Worm (Caenorhabditis elegans) whole organism, L3 larva: ENCODE data around the gene sir-2.3.

Source experiments
- ZK546.5 ChIP-seq: sonication (generic microtip); optimal IDR thresholded peaks from 2 replicates; lab custom pipeline; 2017; ENCODE audit warnings: missing biosample characterization, missing genetic modification characterization
- ceh-16 ChIP-seq: sonication (generic microtip); optimal IDR thresholded peaks from 2 replicates; lab custom pipeline; 2017; ENCODE audit warnings: missing biosample characterization, missing genetic modification characterization
- ceh-28 ChIP-seq: fragments of 150-350 bp; optimal IDR thresholded peaks from 2 replicates; lab custom pipeline; 2014; ENCODE audit warnings: missing biosample characterization, missing genetic modification reagents, missing genetic modification characterization
- ceh-9 ChIP-seq: sonication (generic microtip); optimal IDR thresholded peaks from 2 replicates; lab custom pipeline; 2018; ENCODE audit warnings: missing biosample characterization, missing genetic modification characterization
- daf-12 ChIP-seq: fragments of 150-350 bp; optimal IDR thresholded peaks from 2 replicates; lab custom pipeline; 2014; ENCODE audit warnings: missing biosample characterization, missing genetic modification reagents, missing genetic modification characterization
- egl-27 ChIP-seq: sonication (generic microtip); optimal IDR thresholded peaks from 4 replicates; lab custom pipeline; 2017; ENCODE audit warnings: missing biosample characterization, missing genetic modification reagents, missing genetic modification characterization
- elt-1 ChIP-seq: fragments of 150-350 bp; optimal IDR thresholded peaks from 2 replicates; lab custom pipeline; 2014; ENCODE audit warnings: missing biosample characterization, missing genetic modification characterization
- elt-2 ChIP-seq: sonication (generic microtip); optimal IDR thresholded peaks from 2 replicates; lab custom pipeline; 2016; ENCODE audit warnings: missing genetic modification reagents, mild to moderate bottlenecking, missing genetic modification characterization, missing compliant biosample characterization
- elt-3 ChIP-seq, 3 experiments: fragments of 150-350 bp in 1 of 3; sonication (generic microtip) in 2 of 3; optimal IDR thresholded peaks; 2 replicates in 2 of 3; 4 replicates in 1 of 3; lab custom pipeline; 2014 to 2017; ENCODE audit warnings: missing biosample characterization in 3 of 3, missing genetic modification characterization in 3 of 3
- eor-1 ChIP-seq, 2 experiments: fragments of 150-350 bp; optimal IDR thresholded peaks; 2 replicates each; lab custom pipeline; 2014 to 2018; ENCODE audit warnings: missing biosample characterization in 2 of 2, missing genetic modification characterization in 2 of 2
- fkh-10 ChIP-seq: sonication (generic microtip); optimal IDR thresholded peaks from 2 replicates; lab custom pipeline; 2017; ENCODE audit warnings: missing biosample characterization, missing genetic modification reagents, missing genetic modification characterization
- hmg-11 ChIP-seq: sonication (generic microtip); optimal IDR thresholded peaks from 2 replicates; lab custom pipeline; 2016; ENCODE audit warnings: missing genetic modification characterization, missing compliant biosample characterization
- jun-1 ChIP-seq: fragments of 150-350 bp; optimal IDR thresholded peaks from 2 replicates; lab custom pipeline; 2014; ENCODE audit warnings: missing biosample characterization, missing genetic modification reagents, missing genetic modification characterization
- lin-15B ChIP-seq: fragments of 150-350 bp; optimal IDR thresholded peaks from 2 replicates; lab custom pipeline; 2014; ENCODE audit warnings: missing biosample characterization, missing genetic modification characterization
- lin-39 ChIP-seq: fragments of 150-350 bp; optimal IDR thresholded peaks from 2 replicates; lab custom pipeline; 2018; ENCODE audit warnings: missing biosample characterization, missing genetic modification reagents, missing genetic modification characterization
- mdl-1 ChIP-seq: fragments of 150-350 bp; optimal IDR thresholded peaks from 2 replicates; lab custom pipeline; 2014; ENCODE audit warnings: missing biosample characterization, missing genetic modification characterization
- mml-1 ChIP-seq: fragments of 150-350 bp; sonication (generic microtip); optimal IDR thresholded peaks from 3 replicates; lab custom pipeline; 2014; ENCODE audit warnings: missing biosample characterization, missing genetic modification characterization
- nfya-1 ChIP-seq: sonication (generic microtip); optimal IDR thresholded peaks from 2 replicates; lab custom pipeline; 2017; ENCODE audit warnings: missing genetic modification characterization, mild to moderate bottlenecking, missing compliant biosample characterization, antibody characterized with exemption, moderate library complexity; ENCODE audit not compliant: insufficient read depth
- nhr-11 ChIP-seq: fragments of 150-350 bp; optimal IDR thresholded peaks from 2 replicates; lab custom pipeline; 2014; ENCODE audit warnings: missing biosample characterization, missing genetic modification characterization
- nhr-237 ChIP-seq: fragments of 150-350 bp; optimal IDR thresholded peaks from 2 replicates; lab custom pipeline; 2014; ENCODE audit warnings: missing biosample characterization, missing genetic modification characterization
- nhr-25 ChIP-seq: sonication (generic microtip); optimal IDR thresholded peaks from 2 replicates; lab custom pipeline; 2017; ENCODE audit warnings: missing biosample characterization, missing genetic modification characterization
- nhr-28 ChIP-seq: fragments of 150-350 bp; optimal IDR thresholded peaks from 2 replicates; lab custom pipeline; 2014; ENCODE audit warnings: missing biosample characterization, missing genetic modification characterization
- nhr-43 ChIP-seq: sonication (generic microtip); optimal IDR thresholded peaks from 2 replicates; lab custom pipeline; 2016; ENCODE audit warnings: mild to moderate bottlenecking, missing genetic modification characterization, missing compliant biosample characterization; ENCODE audit not compliant: poor library complexity, severe bottlenecking
- pha-4 ChIP-seq: fragments of 150-350 bp; optimal IDR thresholded peaks from 2 replicates; lab custom pipeline; 2014; ENCODE audit warnings: missing biosample characterization, missing genetic modification reagents, missing genetic modification characterization
- pqm-1 ChIP-seq: fragments of 150-350 bp; optimal IDR thresholded peaks from 2 replicates; lab custom pipeline; 2017; ENCODE audit warnings: missing biosample characterization, missing genetic modification characterization, inconsistent platforms
- sea-2 ChIP-seq: fragments of 150-350 bp; sonication (generic microtip); optimal IDR thresholded peaks from 4 replicates; lab custom pipeline; 2014; ENCODE audit warnings: missing biosample characterization, missing genetic modification reagents, missing genetic modification characterization
- skn-1 ChIP-seq: fragments of 150-350 bp; optimal IDR thresholded peaks from 2 replicates; lab custom pipeline; 2014; ENCODE audit warnings: missing biosample characterization, missing genetic modification characterization
- snpc-4 ChIP-seq: fragments of 150-350 bp; optimal IDR thresholded peaks from 2 replicates; lab custom pipeline; 2014; ENCODE audit warnings: missing biosample characterization, missing genetic modification characterization
- tbx-2 ChIP-seq: sonication (generic microtip); optimal IDR thresholded peaks from 2 replicates; lab custom pipeline; 2016; ENCODE audit warnings: mild to moderate bottlenecking, missing genetic modification characterization, missing compliant biosample characterization
- unc-62 ChIP-seq: fragments of 150-350 bp; sonication (generic microtip); optimal IDR thresholded peaks from 4 replicates; lab custom pipeline; 2014; ENCODE audit warnings: missing biosample characterization, missing genetic modification reagents, missing genetic modification characterization
- zag-1 ChIP-seq: fragments of 150-350 bp; optimal IDR thresholded peaks from 2 replicates; lab custom pipeline; 2014; ENCODE audit warnings: missing biosample characterization, missing genetic modification characterization
- ztf-11 ChIP-seq: fragments of 150-350 bp; optimal IDR thresholded peaks from 2 replicates; lab custom pipeline; 2014; ENCODE audit warnings: missing biosample characterization, missing genetic modification characterization
- ztf-4 ChIP-seq: fragments of 150-350 bp; optimal IDR thresholded peaks from 2 replicates; lab custom pipeline; 2014; ENCODE audit warnings: missing biosample characterization, missing genetic modification characterization

The sir-2.3 gene

ce11 chrX:13358573-13358972 is 27.1 kb downstream of the sir-2.3 start (continued):
- peak in 2 of 3 experiments; percentile 33 to 61 for TF ChIP-seq elt-3 (tag; optimal IDR thresholded peaks at IDR 0.05; lab: Kevin White, UChicago)

- no peak for TF ChIP-seq ceh-28 (tag; lab: Kevin White, UChicago)
- TF ChIP-seq ZK546.5 (tag; lab: Kevin White, UChicago), result no peak
- peak; percentile 12 for TF ChIP-seq nhr-25
- TF ChIP-seq zag-1 (tag; lab: Kevin White, UChicago), result no peak
- TF ChIP-seq skn-1, result no peak
- TF ChIP-seq ceh-16 (tag; lab: Kevin White, UChicago), result no peak
- TF ChIP-seq nhr-43, result peak; percentile 22
- no peak for TF ChIP-seq eor-1 (tag; optimal IDR thresholded peaks at IDR 0.05; lab: Kevin White, UChicago)
- no peak for TF ChIP-seq tbx-2 (tag; lab: Kevin White, UChicago)
- peak; percentile 19 for TF ChIP-seq egl-27 (tag; lab: Kevin White, UChicago)
- peak; percentile 47 for TF ChIP-seq pha-4 (tag; lab: Kevin White, UChicago)
- TF ChIP-seq ztf-4 (tag; lab: Kevin White, UChicago), result no peak
- no peak for TF ChIP-seq lin-39 (tag; lab: Kevin White, UChicago)
- no peak for TF ChIP-seq jun-1 (tag; lab: Kevin White, UChicago)
- TF ChIP-seq mml-1, result peak; percentile 78
- peak; percentile 67 for TF ChIP-seq elt-2
- TF ChIP-seq lin-15B (tag; lab: Kevin White, UChicago), result no peak
- no peak for TF ChIP-seq fkh-10
- no peak for TF ChIP-seq mdl-1 (tag; lab: Kevin White, UChicago)
- TF ChIP-seq pqm-1 (tag; lab: Kevin White, UChicago), result peak; percentile 80
- no peak for TF ChIP-seq sea-2 (GFP tag; lab: Kevin White, UChicago)
- TF ChIP-seq ztf-11 (tag; lab: Kevin White, UChicago), result no peak
- no peak for TF ChIP-seq snpc-4 (tag; lab: Kevin White, UChicago)
- TF ChIP-seq nfya-1, result no peak
- TF ChIP-seq unc-62 (GFP tag; lab: Kevin White, UChicago), result no peak
- no peak for TF ChIP-seq elt-3 (tag; optimal IDR thresholded peaks at IDR 0.05; lab: Kevin White, UChicago)
- TF ChIP-seq nhr-28 (tag; lab: Kevin White, UChicago), result no peak
- no peak for TF ChIP-seq nhr-11
- no peak for TF ChIP-seq ceh-9
- TF ChIP-seq hmg-11, result no peak
- no peak for TF ChIP-seq daf-12 (tag; lab: Kevin White, UChicago)
- TF ChIP-seq, all 47 proteins: peak for 7
These were observed 28.3 kb downstream of the sir-2.3 start for ce11 chrX:13359800-13360199.

DNA sequence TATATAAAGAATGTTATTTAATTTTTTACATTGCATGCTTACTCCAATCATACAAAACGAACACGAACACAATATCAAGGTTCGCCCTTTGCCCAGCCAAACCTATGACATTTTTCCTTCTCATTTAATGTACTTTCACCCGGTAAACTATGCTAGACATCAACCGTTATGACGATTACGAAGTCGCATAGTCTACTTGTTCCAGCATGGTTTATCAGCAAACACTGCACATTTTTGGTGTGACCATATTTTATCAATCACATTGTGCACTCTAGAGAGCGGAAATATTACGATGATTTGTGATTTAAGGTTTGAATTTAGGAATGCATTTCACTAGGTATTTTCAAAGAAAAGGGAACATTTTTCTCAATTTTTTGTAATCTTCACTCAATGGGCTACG is 29.1 kb downstream of the sir-2.3 start:
- peak; percentile 93 for TF ChIP-seq elt-2
- peak; percentile 98 for TF ChIP-seq pqm-1 (tag; lab: Kevin White, UChicago)
- peak; percentile 55 for TF ChIP-seq pha-4 (tag; lab: Kevin White, UChicago)
- no peak for TF ChIP-seq nhr-43
- no peak for TF ChIP-seq tbx-2 (tag; lab: Kevin White, UChicago)

DNA sequence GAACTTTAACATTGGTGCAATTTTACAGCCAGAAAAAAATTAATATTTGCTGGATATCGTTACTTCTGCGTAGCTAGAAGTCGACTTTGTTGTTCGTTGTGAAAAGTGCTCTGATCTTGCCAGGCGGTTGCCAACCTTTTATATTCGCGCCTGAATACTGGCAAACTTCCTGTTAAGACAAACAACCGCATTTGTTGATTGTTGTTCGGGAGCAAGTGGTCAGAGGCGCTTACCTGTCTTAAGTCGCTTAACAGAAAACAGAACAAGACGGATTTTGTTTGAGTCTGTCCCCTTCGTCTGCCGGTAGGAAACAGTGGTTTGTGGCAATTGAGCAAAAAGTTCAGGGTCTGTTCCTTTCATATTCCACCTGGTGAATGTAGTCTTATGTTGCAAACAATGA is 31.0 kb downstream of the sir-2.3 start, which contains the start of gene C49F8.15:
Gene C49F8.15 (minus strand): TSS at position 101 of the 400 bp plus-strand sequence.
- TF ChIP-seq ceh-28 (tag; lab: Kevin White, UChicago), result no peak
- no peak for TF ChIP-seq ceh-9

ce11 chrX:13364897-13365296 is 33.4 kb downstream of the sir-2.3 start, which contains the start of gene C49F8.1:
C49F8.1 (minus strand) TSS chrX:13364997.
- no peak for TF ChIP-seq elt-3 (tag; optimal IDR thresholded peaks at IDR 0.05; lab: Kevin White, UChicago)
- no peak for TF ChIP-seq ceh-28 (tag; lab: Kevin White, UChicago)
- no peak for TF ChIP-seq nhr-25
- no peak for TF ChIP-seq ztf-4 (tag; lab: Kevin White, UChicago)
- TF ChIP-seq nhr-237 (tag; lab: Kevin White, UChicago), result no peak
- no peak for TF ChIP-seq nhr-11
- TF ChIP-seq elt-1 (tag; lab: Kevin White, UChicago), result no peak

- TF ChIP-seq pha-4 (tag; lab: Kevin White, UChicago), result peak; percentile 55
- no peak for TF ChIP-seq nhr-28 (tag; lab: Kevin White, UChicago)
These were observed 35.5 kb downstream of the sir-2.3 start for ce11 chrX:13366955-13367354.
